Worm (Caenorhabditis elegans): ENCODE measurements around the gene R10H10.3.

DNA sequence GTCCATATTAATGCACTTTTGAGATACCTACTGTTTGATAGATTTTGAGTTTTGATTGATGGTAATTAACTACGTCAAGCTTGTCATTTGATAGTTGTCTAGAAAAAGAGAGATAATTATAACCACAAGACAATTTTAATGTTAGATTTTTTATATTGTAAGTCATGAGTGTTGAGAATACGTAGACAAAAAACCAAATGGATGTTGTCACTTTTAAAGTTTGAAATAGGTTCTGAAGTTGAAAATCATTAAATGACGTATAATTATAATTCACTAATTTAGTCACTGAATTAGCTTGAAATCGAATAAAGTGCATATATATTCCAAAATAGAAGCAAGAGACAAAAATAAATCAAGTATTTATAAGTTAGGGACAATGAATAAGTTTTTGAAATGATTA, 48.8 kb downstream of the R10H10.3 start:
- TF ChIP-seq lin-15B (tag; optimal IDR thresholded peaks at IDR 0.05): no peak
- TF ChIP-seq nhr-28 (tag; optimal IDR thresholded peaks at IDR 0.05): no peak
- no peak for TF ChIP-seq zag-1 (tag; optimal IDR thresholded peaks at IDR 0.05)
- TF ChIP-seq dpl-1 (GFP tag; optimal IDR thresholded peaks at IDR 0.05): no peak
- no peak for TF ChIP-seq irx-1 (tag; optimal IDR thresholded peaks at IDR 0.05)
- no peak for TF ChIP-seq grh-1 (GFP tag; IDR thresholded peaks at IDR 0.05)
- no peak for TF ChIP-seq pqm-1 (tag; optimal IDR thresholded peaks at IDR 0.05)
- TF ChIP-seq mdl-1 (tag; optimal IDR thresholded peaks at IDR 0.05): no peak
- TF ChIP-seq efl-1 (optimal IDR thresholded peaks at IDR 0.05): no peak
- TF ChIP-seq efl-1 (GFP tag; optimal IDR thresholded peaks at IDR 0.05 in 1 of 2): no peak
- TF ChIP-seq lin-39 (tag; optimal IDR thresholded peaks at IDR 0.05): no peak
- no peak for TF ChIP-seq nhr-237 (tag; optimal IDR thresholded peaks at IDR 0.05)
- no peak for TF ChIP-seq nhr-12 (tag; optimal IDR thresholded peaks at IDR 0.05)
- no peak for TF ChIP-seq Y116A8C.19 (tag; optimal IDR thresholded peaks at IDR 0.05; ENCODE audit: borderline replicate concordance)
- no peak for TF ChIP-seq ces-1 (GFP tag; optimal IDR thresholded peaks at IDR 0.05)
